Fruit fly (Drosophila melanogaster): ENCODE data around the gene CG14543.

dm6 chr3R:26105924-26106494, 49.6 kb downstream of the CG14543 start:
- TF ChIP-seq fd96Ca (GFP tag; IDR thresholded peaks at IDR 0.05) (peak; percentile 61; the same call in 1 of the 3 replicates), CG8159 (tag; optimal IDR thresholded peaks at IDR 0.05) (peak; percentile 52), Snoo (tag; optimal IDR thresholded peaks at IDR 0.05) (no peak), Pif1B (GFP tag; optimal IDR thresholded peaks at IDR 0.05) (peak; percentile 16), Ets98B (GFP tag; IDR thresholded peaks at IDR 0.05) (peak; percentile 77), CG17806 (tag; optimal IDR thresholded peaks at IDR 0.05) (peak; percentile 17), rn (GFP tag; IDR thresholded peaks at IDR 0.05) (peak; percentile 31; the same call in 1 of the 2 replicates)

All from whole organism, pupa.